Worm (Caenorhabditis elegans) whole organism, early embryonic: ENCODE results near the gene C50B6.7.

Experiments
- B0310.2 ChIP-seq: sonication (generic microtip); optimal IDR thresholded peaks from 2 replicates; lab custom pipeline; 2016; ENCODE audit warnings: mild to moderate bottlenecking, missing genetic modification characterization, missing compliant biosample characterization
- F13C5.2 ChIP-seq: sonication (generic microtip); optimal IDR thresholded peaks from 2 replicates; lab custom pipeline; 2017; ENCODE audit warnings: mild to moderate bottlenecking, missing genetic modification characterization, inconsistent platforms, missing compliant biosample characterization
- aly-1 ChIP-seq: sonication (generic microtip); optimal IDR thresholded peaks from 2 replicates; lab custom pipeline; 2016; ENCODE audit warnings: missing genetic modification characterization, missing compliant biosample characterization
- ama-1 ChIP-seq: fragments of 150-350 bp; optimal IDR thresholded peaks from 2 replicates; lab custom pipeline; 2014
- ceh-13 ChIP-seq: fragments of 200-800 bp; sonication (Bioruptor generic); optimal IDR thresholded peaks from 2 replicates; lab custom pipeline; 2018; ENCODE audit warnings: mild to moderate bottlenecking, missing genetic modification characterization, missing compliant biosample characterization
- ceh-36 ChIP-seq: sonication (generic microtip); optimal IDR thresholded peaks from 2 replicates; lab custom pipeline; 2016; ENCODE audit warnings: missing genetic modification characterization, inconsistent platforms, missing compliant biosample characterization
- ets-7 ChIP-seq: sonication (generic microtip); optimal IDR thresholded peaks from 2 replicates; lab custom pipeline; 2016; ENCODE audit warnings: missing genotype, missing genetic modification characterization, missing compliant biosample characterization
- flt-1 ChIP-seq: fragments of 200-800 bp; sonication (Bioruptor generic); IDR thresholded peaks from 2 replicates; pipeline ENCODE4 v1.3.6; 2022; ENCODE audit warnings: missing genetic modification characterization, missing compliant biosample characterization
- hmbx-1 ChIP-seq: sonication (generic microtip); optimal IDR thresholded peaks from 2 replicates; lab custom pipeline; 2016; ENCODE audit warnings: mild to moderate bottlenecking, missing genetic modification characterization, missing compliant biosample characterization
- hmg-4 ChIP-seq: fragments of 200-800 bp; sonication (Bioruptor generic); optimal IDR thresholded peaks from 2 replicates; lab custom pipeline; 2018; ENCODE audit warnings: mild to moderate bottlenecking, missing genetic modification characterization, missing compliant biosample characterization
- hnd-1 ChIP-seq: sonication (generic microtip); optimal IDR thresholded peaks from 2 replicates; lab custom pipeline; 2016; ENCODE audit warnings: missing genetic modification characterization, missing compliant biosample characterization
- pes-1 ChIP-seq: fragments of 200-800 bp; sonication (Bioruptor generic); IDR thresholded peaks from 2 replicates; pipeline ENCODE4 v1.3.6; 2022; ENCODE audit warnings: missing genetic modification reagents, missing genetic modification characterization, missing compliant biosample characterization
- scrt-1 ChIP-seq: fragments of 200-800 bp; sonication (Bioruptor generic); IDR thresholded peaks from 2 replicates; pipeline ENCODE4 v1.3.6; 2022; ENCODE audit warnings: missing genetic modification characterization, missing compliant biosample characterization
- sea-1 ChIP-seq: fragments of 200-800 bp; sonication (Bioruptor generic); conservative IDR thresholded peaks from 2 replicates; pipeline ENCODE4 v1.3.6; 2022; ENCODE audit warnings: missing genetic modification characterization, missing compliant biosample characterization
- tbx-11 ChIP-seq: fragments of 200-800 bp; sonication (Bioruptor generic); IDR thresholded peaks from 2 replicates; pipeline ENCODE4 v1.3.6; 2022; ENCODE audit warnings: missing genetic modification characterization, missing compliant biosample characterization
- tbx-37 ChIP-seq: fragments of 200-800 bp; sonication (Bioruptor generic); conservative IDR thresholded peaks from 2 replicates; pipeline ENCODE4 v1.3.6; 2022; ENCODE audit warnings: missing genetic modification reagents, missing genetic modification characterization, missing compliant biosample characterization
- tra-4 ChIP-seq: sonication (generic microtip); optimal IDR thresholded peaks from 2 replicates; lab custom pipeline; 2017; ENCODE audit warnings: missing genetic modification characterization, missing compliant biosample characterization

C50B6.7 gene

ce11 chrV:13294507-13294906, 30.3 kb downstream of the C50B6.7 start:
- TF ChIP-seq hmg-4 (GFP tag; lab: Kevin White, UChicago), result no peak
- TF ChIP-seq ceh-13 (GFP tag; lab: Kevin White, UChicago), result no peak
- TF ChIP-seq B0310.2 (tag; lab: Kevin White, UChicago), result no peak
- no peak for TF ChIP-seq hmbx-1
- TF ChIP-seq scrt-1 (GFP tag; lab: Robert Waterston, UW), result no peak
- no peak for TF ChIP-seq tbx-37 (GFP tag; lab: Robert Waterston, UW)
- TF ChIP-seq aly-1 (tag; lab: Kevin White, UChicago), result no peak
- no peak for TF ChIP-seq ceh-36 (tag; lab: Kevin White, UChicago)
- TF ChIP-seq tbx-11 (GFP tag; lab: Robert Waterston, UW), result no peak
- TF ChIP-seq ama-1, result no peak
- TF ChIP-seq hnd-1 (tag; lab: Kevin White, UChicago), result no peak
- TF ChIP-seq sea-1 (GFP tag; lab: Robert Waterston, UW), result no peak
- no peak for TF ChIP-seq pes-1
- no peak for TF ChIP-seq F13C5.2 (tag; lab: Kevin White, UChicago)
- TF ChIP-seq ets-7 (tag; lab: Kevin White, UChicago), result no peak
- no peak for TF ChIP-seq flt-1 (GFP tag; lab: Robert Waterston, UW)
- TF ChIP-seq tra-4 (tag; lab: Kevin White, UChicago), result no peak

ce11 chrV:13288881-13289280, 35.9 kb downstream of the C50B6.7 start:
- TF ChIP-seq ets-7 (tag; lab: Kevin White, UChicago) (no peak), sea-1 (GFP tag; lab: Robert Waterston, UW) (no peak), aly-1 (tag; lab: Kevin White, UChicago) (no peak), tra-4 (tag; lab: Kevin White, UChicago) (no peak), flt-1 (GFP tag; lab: Robert Waterston, UW) (no peak), B0310.2 (tag; lab: Kevin White, UChicago) (no peak), scrt-1 (GFP tag; lab: Robert Waterston, UW) (no peak), ceh-36 (tag; lab: Kevin White, UChicago) (no peak), pes-1 (no peak), hmg-4 (GFP tag; lab: Kevin White, UChicago) (no peak), hnd-1 (tag; lab: Kevin White, UChicago) (no peak), ama-1 (no peak), ceh-13 (GFP tag; lab: Kevin White, UChicago) (no peak), tbx-37 (GFP tag; lab: Robert Waterston, UW) (no peak), hmbx-1 (no peak), F13C5.2 (tag; lab: Kevin White, UChicago) (no peak), tbx-11 (GFP tag; lab: Robert Waterston, UW) (no peak)

- TF ChIP-seq ceh-36 (tag; lab: Kevin White, UChicago), result no peak
- TF ChIP-seq hnd-1 (tag; lab: Kevin White, UChicago), result no peak
- no peak for TF ChIP-seq aly-1 (tag; lab: Kevin White, UChicago)
- no peak for TF ChIP-seq hmbx-1
- no peak for TF ChIP-seq flt-1 (GFP tag; lab: Robert Waterston, UW)
- no peak for TF ChIP-seq sea-1 (GFP tag; lab: Robert Waterston, UW)
- no peak for TF ChIP-seq scrt-1 (GFP tag; lab: Robert Waterston, UW)
- no peak for TF ChIP-seq ets-7 (tag; lab: Kevin White, UChicago)
- no peak for TF ChIP-seq F13C5.2 (tag; lab: Kevin White, UChicago)
- no peak for TF ChIP-seq hmg-4 (GFP tag; lab: Kevin White, UChicago)
- no peak for TF ChIP-seq ama-1
- no peak for TF ChIP-seq tbx-11 (GFP tag; lab: Robert Waterston, UW)
- no peak for TF ChIP-seq ceh-13 (GFP tag; lab: Kevin White, UChicago)
- no peak for TF ChIP-seq B0310.2 (tag; lab: Kevin White, UChicago)
- TF ChIP-seq tbx-37 (GFP tag; lab: Robert Waterston, UW), result no peak
- no peak for TF ChIP-seq tra-4 (tag; lab: Kevin White, UChicago)
- no peak for TF ChIP-seq pes-1
Measured at ce11 chrV:13286525-13286924, 38.3 kb downstream of the C50B6.7 start.

- TF ChIP-seq B0310.2 (tag; lab: Kevin White, UChicago) (no peak), ama-1 (no peak)
Measured at ce11 chrV:13285284-13285683, 39.5 kb downstream of the C50B6.7 start.

ce11 chrV:13282958-13283357, 41.8 kb downstream of the C50B6.7 start:
- TF ChIP-seq tbx-11 (GFP tag; lab: Robert Waterston, UW), result no peak
- TF ChIP-seq ets-7 (tag; lab: Kevin White, UChicago), result no peak
- no peak for TF ChIP-seq sea-1 (GFP tag; lab: Robert Waterston, UW)
- TF ChIP-seq ceh-36 (tag; lab: Kevin White, UChicago), result no peak
- no peak for TF ChIP-seq ama-1
- TF ChIP-seq pes-1, result no peak
- TF ChIP-seq scrt-1 (GFP tag; lab: Robert Waterston, UW), result no peak

ce11 chrV:13280382-13280781, 44.4 kb downstream of the C50B6.7 start:
- TF ChIP-seq F13C5.2 (tag; lab: Kevin White, UChicago) (no peak), ama-1 (no peak), sea-1 (GFP tag; lab: Robert Waterston, UW) (no peak), scrt-1 (GFP tag; lab: Robert Waterston, UW) (no peak), hmg-4 (GFP tag; lab: Kevin White, UChicago) (no peak), aly-1 (tag; lab: Kevin White, UChicago) (no peak), ceh-36 (tag; lab: Kevin White, UChicago) (no peak), B0310.2 (tag; lab: Kevin White, UChicago) (no peak), ceh-13 (GFP tag; lab: Kevin White, UChicago) (no peak), flt-1 (GFP tag; lab: Robert Waterston, UW) (no peak), pes-1 (no peak)

- TF ChIP-seq hmbx-1 (no peak), sea-1 (GFP tag; lab: Robert Waterston, UW) (no peak), aly-1 (tag; lab: Kevin White, UChicago) (no peak), tbx-11 (GFP tag; lab: Robert Waterston, UW) (no peak), scrt-1 (GFP tag; lab: Robert Waterston, UW) (no peak), tra-4 (tag; lab: Kevin White, UChicago) (no peak), tbx-37 (GFP tag; lab: Robert Waterston, UW) (no peak), ceh-36 (tag; lab: Kevin White, UChicago) (no peak), ama-1 (no peak), ceh-13 (GFP tag; lab: Kevin White, UChicago) (no peak), F13C5.2 (tag; lab: Kevin White, UChicago) (no peak), ets-7 (tag; lab: Kevin White, UChicago) (no peak), pes-1 (no peak), hnd-1 (tag; lab: Kevin White, UChicago) (no peak), hmg-4 (GFP tag; lab: Kevin White, UChicago) (no peak), B0310.2 (tag; lab: Kevin White, UChicago) (no peak), flt-1 (GFP tag; lab: Robert Waterston, UW) (no peak)
Measured at ce11 chrV:13275959-13276358, 48.8 kb downstream of the C50B6.7 start, which contains the start of gene F32F2.4. TSS of gene F32F2.4 (plus strand) at chrV:13276259.
